Fruit fly (Drosophila melanogaster): ENCODE data around the gene CG13398.

Gene CG13398

dm6 chr2L:8371354-8371937 lies 43.6 kb downstream of the CG13398 start:
- TF ChIP-seq pan (optimal IDR thresholded peaks at IDR 0.05) (no peak), EcR (GFP tag; optimal IDR thresholded peaks at IDR 0.05) (no peak), CG8478 (optimal IDR thresholded peaks at IDR 0.05) (no peak), psq (optimal IDR thresholded peaks at IDR 0.05) (no peak), usp (GFP tag; optimal IDR thresholded peaks at IDR 0.05) (no peak)

DNA sequence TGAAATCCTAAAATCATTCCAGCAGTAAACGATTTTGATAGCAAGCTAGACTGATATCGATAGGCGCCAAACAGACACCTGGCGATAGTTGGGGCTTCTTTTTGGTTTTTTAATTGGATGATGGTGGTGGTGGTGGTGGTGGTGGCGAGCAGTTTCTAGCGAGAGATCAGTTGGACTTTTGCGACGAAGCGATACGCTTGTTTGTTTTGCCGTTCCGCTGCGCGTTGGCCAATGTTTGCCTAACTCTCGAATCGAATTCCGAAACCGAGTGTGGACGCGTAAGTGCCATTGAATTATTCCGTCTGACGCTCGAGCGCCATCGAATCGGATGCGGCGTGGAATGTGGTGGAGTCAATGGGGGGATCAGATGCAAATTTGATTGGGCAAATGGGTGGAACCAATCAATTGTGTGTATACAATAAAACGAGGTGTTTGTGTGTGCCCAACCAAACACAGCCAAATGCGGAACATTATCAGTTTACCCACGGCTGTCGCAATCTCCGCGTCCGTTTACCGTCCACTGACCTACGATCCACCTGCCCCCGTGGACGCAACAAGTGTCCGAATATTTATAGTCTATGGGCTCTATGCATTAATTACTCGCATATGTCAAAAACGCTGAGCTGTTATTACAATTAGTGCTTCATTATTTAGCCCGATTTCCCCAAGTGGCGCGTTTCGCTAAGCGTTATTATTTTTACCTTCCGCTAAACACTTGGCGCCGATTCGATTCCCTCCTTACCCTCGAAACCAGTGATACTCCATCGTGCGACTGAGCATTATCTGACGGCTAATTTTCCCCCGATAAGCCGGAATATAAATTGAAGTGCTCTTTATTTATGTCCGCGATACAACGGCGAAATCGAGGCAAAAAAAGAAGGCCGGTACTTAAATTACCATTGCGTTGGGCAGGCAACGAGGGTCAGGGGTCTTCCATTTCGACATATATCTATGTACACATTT lies 44.4 kb downstream of the CG13398 start, which contains the start of gene CG17292:
Gene CG17292, plus strand, starts transcription at position 91 of the 963 bp plus-strand sequence.
- TF ChIP-seq usp (GFP tag; optimal IDR thresholded peaks at IDR 0.05) (no peak), pan (optimal IDR thresholded peaks at IDR 0.05) (no peak)

DNA sequence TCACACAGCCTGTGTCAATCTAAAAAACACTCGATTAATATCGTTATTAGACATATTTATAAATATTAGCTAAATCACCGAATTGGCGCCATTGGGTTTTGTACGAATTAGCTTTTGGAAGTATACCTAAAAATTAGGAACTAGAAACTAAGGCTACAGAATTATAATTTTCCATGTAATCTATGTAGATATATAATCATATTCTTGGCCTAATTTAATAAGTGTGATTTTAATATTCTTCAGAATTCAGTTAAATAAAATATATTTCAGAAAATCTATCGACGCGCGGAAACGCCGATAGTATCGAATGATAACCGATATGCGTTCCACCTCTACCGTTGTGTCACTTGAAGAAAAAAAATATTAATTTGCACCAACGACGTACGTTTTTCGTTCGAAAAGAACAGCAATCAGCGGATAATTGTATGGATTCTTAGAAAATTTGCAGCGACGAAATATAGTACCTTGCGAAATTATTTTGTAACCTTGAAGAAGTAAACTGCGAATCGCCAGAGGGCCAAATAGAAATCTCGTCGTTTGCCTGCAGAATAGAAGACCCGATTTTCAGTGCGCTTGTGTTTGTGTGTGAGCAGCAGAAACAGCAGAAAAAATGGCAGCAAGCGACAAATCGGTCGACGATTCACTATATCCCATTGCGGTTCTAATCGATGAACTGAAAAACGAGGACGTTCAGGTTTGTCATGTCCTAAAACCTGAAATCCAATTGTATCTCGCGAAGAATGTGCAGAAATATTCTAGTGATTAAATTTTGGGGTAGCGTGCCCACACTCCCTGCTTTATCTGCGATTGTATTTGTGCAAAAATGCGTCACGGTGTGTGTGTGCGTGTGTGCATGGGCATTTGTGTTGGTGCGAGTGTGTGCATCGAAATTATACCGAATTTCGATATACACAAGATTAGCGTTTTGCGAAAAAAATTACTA lies 49.1 kb downstream of the CG13398 start, which contains the start of gene Pp2A-29B:
Gene Pp2A-29B, plus strand, starts transcription at position 338 of the 943 bp plus-strand sequence.
- TF ChIP-seq psq (optimal IDR thresholded peaks at IDR 0.05) (no peak), usp (GFP tag; optimal IDR thresholded peaks at IDR 0.05) (no peak), pan (optimal IDR thresholded peaks at IDR 0.05) (no peak), Dll (optimal IDR thresholded peaks at IDR 0.05) (no peak), EcR (GFP tag; optimal IDR thresholded peaks at IDR 0.05) (no peak), CG8478 (optimal IDR thresholded peaks at IDR 0.05) (no peak)

- TF ChIP-seq CG8478 (optimal IDR thresholded peaks at IDR 0.05) (no peak), psq (optimal IDR thresholded peaks at IDR 0.05) (no peak)
These were observed 50.8 kb downstream of the CG13398 start, which contains the start of the genes RpS13 and CSN8 for dm6 chr2L:8364006-8364956. TSS of gene RpS13 (minus strand) at chr2L:8364662. TSS of gene CSN8 (plus strand) at chr2L:8364855.

- TF ChIP-seq EcR (GFP tag; optimal IDR thresholded peaks at IDR 0.05) (no peak), usp (GFP tag; optimal IDR thresholded peaks at IDR 0.05) (no peak), CG8478 (optimal IDR thresholded peaks at IDR 0.05) (no peak), psq (optimal IDR thresholded peaks at IDR 0.05) (no peak), pan (optimal IDR thresholded peaks at IDR 0.05) (no peak), Dll (optimal IDR thresholded peaks at IDR 0.05) (no peak)
These were observed 52.1 kb downstream of the CG13398 start for dm6 chr2L:8362955-8363285.

- TF ChIP-seq usp (GFP tag; optimal IDR thresholded peaks at IDR 0.05): no peak
- no peak for TF ChIP-seq Dll (optimal IDR thresholded peaks at IDR 0.05)
- no peak for TF ChIP-seq psq (optimal IDR thresholded peaks at IDR 0.05)
- no peak for TF ChIP-seq pan (optimal IDR thresholded peaks at IDR 0.05)
- TF ChIP-seq EcR (GFP tag; optimal IDR thresholded peaks at IDR 0.05): no peak
- no peak for TF ChIP-seq CG8478 (optimal IDR thresholded peaks at IDR 0.05)
These were observed 52.6 kb downstream of the CG13398 start, which contains the start of gene CG7627 for dm6 chr2L:8362273-8362954. TSS of gene CG7627 (minus strand) at chr2L:8362469.
